Worm (Caenorhabditis elegans): ENCODE measurements around the gene tmem-131.

Gene tmem-131

DNA sequence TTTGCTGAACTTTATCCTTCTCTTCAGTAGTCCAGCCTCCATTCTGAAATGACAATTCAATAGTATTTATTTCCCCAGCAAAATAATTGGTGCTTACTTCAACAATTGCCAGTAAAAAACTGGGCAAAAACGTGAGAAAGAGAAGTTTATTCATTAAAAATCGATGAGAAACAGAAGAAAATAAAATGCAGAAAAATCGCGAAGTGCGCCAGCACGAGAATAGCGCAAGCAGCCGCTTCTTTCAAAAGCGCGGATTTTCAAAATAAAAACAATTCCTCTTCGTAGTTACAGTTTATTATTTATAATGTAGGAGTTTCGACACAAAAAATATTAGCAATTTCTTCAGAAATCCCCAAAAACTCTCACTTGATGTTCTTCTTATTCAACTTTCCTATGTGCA lies 35.1 kb downstream of the tmem-131 start, which contains the start of gene C27F2.9 (continued):
- TF ChIP-seq ZK546.5 (tag; optimal IDR thresholded peaks at IDR 0.05) (no peak), ZK337.2 (GFP tag; IDR thresholded peaks at IDR 0.05) (no peak), unc-130 (GFP tag; optimal IDR thresholded peaks at IDR 0.05) (peak; percentile 59), unc-39 (tag; optimal IDR thresholded peaks at IDR 0.05) (no peak), arid-1 (GFP tag; conservative IDR thresholded peaks at IDR 0.05) (peak; percentile 77; the same call in 1 of the 2 replicates), nhr-41 (GFP tag; IDR thresholded peaks at IDR 0.05) (no peak), madf-9 (GFP tag; conservative IDR thresholded peaks at IDR 0.05) (no peak), ceh-32 (tag; optimal IDR thresholded peaks at IDR 0.05; ENCODE audit: poor library complexity) (no peak), nhr-76 (tag; optimal IDR thresholded peaks at IDR 0.05) (no peak), spr-3 (GFP tag; optimal IDR thresholded peaks at IDR 0.05) (no peak), Y105C5A.15 (GFP tag; IDR thresholded peaks at IDR 0.05) (no peak), mep-1 (tag; optimal IDR thresholded peaks at IDR 0.05) (peak; percentile 88), F26F4.8 (GFP tag; conservative IDR thresholded peaks at IDR 0.05) (no peak), hif-1 (tag; optimal IDR thresholded peaks at IDR 0.05) (peak; percentile 40 to 58), nhr-111 (GFP tag; optimal IDR thresholded peaks at IDR 0.05) (no peak), dpl-1 (GFP tag; optimal IDR thresholded peaks at IDR 0.05) (peak; percentile 99), nhr-48 (tag; optimal IDR thresholded peaks at IDR 0.05) (peak; percentile 54), nhr-11 (tag; optimal IDR thresholded peaks at IDR 0.05) (peak; percentile 84), lim-7 (GFP tag; IDR thresholded peaks at IDR 0.05) (no peak), lin-1 (GFP tag; IDR thresholded peaks at IDR 0.05) (no peak), nhr-28 (tag; optimal IDR thresholded peaks at IDR 0.05) (no peak), Y48G9A.11 (GFP tag; IDR thresholded peaks at IDR 0.05) (no peak), madf-5 (GFP tag; IDR thresholded peaks at IDR 0.05) (peak in 1 of 2 experiments; percentile 44; a peak in 1 of 4 replicates), zag-1 (tag; optimal IDR thresholded peaks at IDR 0.05) (no peak), D1046.2 (GFP tag; IDR thresholded peaks at IDR 0.05) (no peak), nhr-10 (tag; optimal IDR thresholded peaks at IDR 0.05) (no peak), set-16 (GFP tag; IDR thresholded peaks at IDR 0.05) (no peak), F49E8.2 (tag; optimal IDR thresholded peaks at IDR 0.05; ENCODE audit: borderline replicate concordance) (peak; percentile 19), zip-2 (tag; optimal IDR thresholded peaks at IDR 0.05) (peak; percentile 31), nhr-25 (tag; optimal IDR thresholded peaks at IDR 0.05; ENCODE audit: borderline replicate concordance, insufficient read depth) (peak; percentile 70), php-3 (GFP tag; IDR thresholded peaks at IDR 0.05) (no peak)

DNA sequence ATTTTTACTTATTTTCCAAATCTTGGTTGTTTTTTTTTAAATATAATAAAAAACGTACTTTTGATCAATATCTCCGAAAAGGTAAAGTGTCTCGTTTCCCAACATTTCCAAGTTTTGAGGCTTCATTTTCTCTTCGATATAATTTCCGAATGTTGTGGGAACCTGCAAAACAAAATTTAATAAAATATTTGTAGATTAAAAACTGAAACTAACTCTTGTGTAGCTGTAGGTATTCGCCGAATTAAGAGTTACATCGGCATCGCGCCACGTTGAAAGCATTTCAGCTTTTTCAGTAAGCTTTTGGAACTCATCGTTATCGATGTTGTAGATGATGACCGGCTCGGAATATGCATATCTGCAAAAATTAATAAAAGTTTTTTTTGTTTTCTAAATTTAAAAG lies 35.6 kb downstream of the tmem-131 start, which contains the start of gene vps-22:
Gene vps-22, minus strand, starts transcription at position 101 of the 400 bp plus-strand sequence.
- TF ChIP-seq mdl-1 (tag; optimal IDR thresholded peaks at IDR 0.05) = no peak
- no peak for TF ChIP-seq cey-2 (tag; optimal IDR thresholded peaks at IDR 0.05; ENCODE audit: borderline replicate concordance, insufficient read depth)
- TF ChIP-seq nhr-42 (GFP tag; IDR thresholded peaks at IDR 0.05) = no peak
- TF ChIP-seq Y48G9A.11 (GFP tag; IDR thresholded peaks at IDR 0.05) = no peak
- no peak for TF ChIP-seq nhr-237 (tag; optimal IDR thresholded peaks at IDR 0.05)
- no peak for TF ChIP-seq sdz-12 (GFP tag; optimal IDR thresholded peaks at IDR 0.05)
- no peak for TF ChIP-seq tag-97 (GFP tag; IDR thresholded peaks at IDR 0.05)
- TF ChIP-seq nhr-102 (tag; optimal IDR thresholded peaks at IDR 0.05) = no peak
- no peak for TF ChIP-seq unc-39 (tag; optimal IDR thresholded peaks at IDR 0.05)
- TF ChIP-seq saeg-2 (GFP tag; IDR thresholded peaks at IDR 0.05) = no peak
- TF ChIP-seq ceh-82 (tag; optimal IDR thresholded peaks at IDR 0.05) = no peak
- TF ChIP-seq jun-1 (tag; optimal IDR thresholded peaks at IDR 0.05) = no peak
